Worm (Caenorhabditis elegans) whole organism, L4 larva: ENCODE results near the gene ZK675.4.

Experiments
- F37D6.2 ChIP-seq: sonication (generic microtip); optimal IDR thresholded peaks from 2 replicates; lab custom pipeline; 2016; ENCODE audit warnings: mild to moderate bottlenecking, missing genetic modification characterization, missing compliant biosample characterization
- F44E2.7 ChIP-seq: fragments of 200-800 bp; sonication (Bioruptor generic); IDR thresholded peaks from 2 replicates; pipeline ENCODE4 v2.1.2; 2022; ENCODE audit warnings: missing genetic modification characterization, missing compliant biosample characterization
- T20F7.1 ChIP-seq: fragments of 200-800 bp; sonication (Bioruptor generic); optimal IDR thresholded peaks from 2 replicates; lab custom pipeline; 2018; ENCODE audit warnings: mild to moderate bottlenecking, missing genetic modification characterization, missing compliant biosample characterization
- T26A8.4 ChIP-seq: fragments of 200-800 bp; sonication (Bioruptor generic); IDR thresholded peaks from 2 replicates; pipeline ENCODE4 v1.3.6; 2022; ENCODE audit warnings: missing genetic modification characterization, missing compliant biosample characterization
- Y105C5A.15 ChIP-seq: fragments of 200-800 bp; sonication (Bioruptor generic); IDR thresholded peaks from 2 replicates; pipeline ENCODE4 v1.3.6; 2022; ENCODE audit warnings: missing genetic modification characterization, missing compliant biosample characterization
- Y48G9A.11 ChIP-seq: fragments of 200-800 bp; sonication (Bioruptor generic); IDR thresholded peaks from 2 replicates; pipeline ENCODE4 v1.3.6; 2022; ENCODE audit warnings: missing genetic modification reagents, missing genetic modification characterization, missing compliant biosample characterization
- Y75B8A.6 ChIP-seq: fragments of 200-800 bp; sonication (Bioruptor generic); IDR thresholded peaks from 2 replicates; pipeline ENCODE4 v1.3.6; 2022; ENCODE audit warnings: missing genetic modification reagents, missing genetic modification characterization, missing compliant biosample characterization
- ZK337.2 ChIP-seq: fragments of 200-800 bp; sonication (Bioruptor generic); IDR thresholded peaks from 2 replicates; pipeline ENCODE4 v1.3.6; 2022; ENCODE audit warnings: missing genetic modification reagents, missing genetic modification characterization, missing compliant biosample characterization
- ama-1 ChIP-seq: fragments of 150-350 bp; optimal IDR thresholded peaks from 2 replicates; lab custom pipeline; 2014; ENCODE audit warnings: inconsistent platforms, mixed read lengths
- arid-1 ChIP-seq: fragments of 200-800 bp; sonication (Bioruptor generic); conservative IDR thresholded peaks from 2 replicates; pipeline ENCODE4 v1.3.6; 2022; ENCODE audit warnings: missing genetic modification reagents, missing genetic modification characterization, missing compliant biosample characterization
- ceh-20 ChIP-seq: fragments of 200-800 bp; sonication (Bioruptor generic); IDR thresholded peaks from 2 replicates; pipeline ENCODE4 v1.3.6; 2022; ENCODE audit warnings: missing genetic modification reagents, missing genetic modification characterization, missing compliant biosample characterization
- ceh-28 ChIP-seq: fragments of 150-350 bp; optimal IDR thresholded peaks from 2 replicates; lab custom pipeline; 2014; ENCODE audit warnings: missing biosample characterization, missing genetic modification reagents, missing genetic modification characterization
- ceh-32 ChIP-seq: sonication (generic microtip); optimal IDR thresholded peaks from 2 replicates; lab custom pipeline; 2016; ENCODE audit warnings: mild to moderate bottlenecking, missing genetic modification characterization, missing compliant biosample characterization; ENCODE audit not compliant: poor library complexity
- ceh-62 ChIP-seq: sonication (generic microtip); optimal IDR thresholded peaks from 2 replicates; lab custom pipeline; 2017; ENCODE audit warnings: missing biosample characterization, missing genetic modification characterization
- daf-12 ChIP-seq: fragments of 150-350 bp; optimal IDR thresholded peaks from 2 replicates; lab custom pipeline; 2014; ENCODE audit warnings: missing biosample characterization, missing genetic modification reagents, missing genetic modification characterization
- daf-16 ChIP-seq, 3 experiments: sonication (generic microtip); optimal IDR thresholded peaks; 2 replicates each; lab custom pipeline; 2016 to 2017; ENCODE audit warnings: missing genetic modification characterization in 3 of 3, missing genetic modification reagents in 3 of 3, mild to moderate bottlenecking in 2 of 3, missing compliant biosample characterization in 2 of 3, missing biosample characterization in 1 of 3, moderate library complexity in 1 of 3
- dmd-8 ChIP-seq: fragments of 200-800 bp; sonication (Bioruptor generic); IDR thresholded peaks from 2 replicates; pipeline ENCODE4 v1.3.6; 2022; ENCODE audit warnings: missing genetic modification characterization, missing compliant biosample characterization
- dmd-9 ChIP-seq: fragments of 200-800 bp; sonication (Bioruptor generic); IDR thresholded peaks from 2 replicates; pipeline ENCODE4 v1.3.6; 2022; ENCODE audit warnings: missing genetic modification reagents, missing genetic modification characterization, missing compliant biosample characterization
- dve-1 ChIP-seq: sonication (generic microtip); optimal IDR thresholded peaks from 2 replicates; lab custom pipeline; 2017; ENCODE audit warnings: antibody characterized with exemption, mild to moderate bottlenecking, missing genetic modification characterization, missing compliant biosample characterization; ENCODE audit not compliant: insufficient read depth
- egl-43 ChIP-seq: fragments of 200-800 bp; sonication (Bioruptor generic); IDR thresholded peaks from 2 replicates; pipeline ENCODE4 v1.3.6; 2022; ENCODE audit warnings: missing genetic modification reagents, missing genetic modification characterization, missing compliant biosample characterization
- fos-1 ChIP-seq: fragments of 150-350 bp; optimal IDR thresholded peaks from 2 replicates; lab custom pipeline; 2014; ENCODE audit warnings: missing biosample characterization, missing genetic modification characterization
- gei-8 ChIP-seq: fragments of 200-800 bp; sonication (Bioruptor generic); optimal IDR thresholded peaks from 2 replicates; lab custom pipeline; 2018; ENCODE audit warnings: mild to moderate bottlenecking, missing genetic modification characterization, missing compliant biosample characterization
- hlh-30 ChIP-seq: sonication (generic microtip); optimal IDR thresholded peaks from 2 replicates; lab custom pipeline; 2017; ENCODE audit warnings: antibody characterized with exemption, mild to moderate bottlenecking, missing genetic modification characterization, missing compliant biosample characterization; ENCODE audit not compliant: insufficient read depth
- hmg-1.1 ChIP-seq: fragments of 200-800 bp; sonication (Bioruptor generic); IDR thresholded peaks from 2 replicates; pipeline ENCODE4 v1.3.6; 2022; ENCODE audit warnings: missing genetic modification reagents, missing genetic modification characterization, missing compliant biosample characterization
- lin-38 ChIP-seq: fragments of 200-800 bp; sonication (Bioruptor generic); IDR thresholded peaks from 2 replicates; pipeline ENCODE4 v1.3.6; 2022; ENCODE audit warnings: missing genetic modification reagents, missing genetic modification characterization, missing compliant biosample characterization
- mdt-29 ChIP-seq: fragments of 200-800 bp; sonication (Bioruptor generic); IDR thresholded peaks from 2 replicates; pipeline ENCODE4 v1.3.6; 2022; ENCODE audit warnings: missing genetic modification reagents, missing genetic modification characterization, missing compliant biosample characterization
- mes-2 ChIP-seq: sonication (generic microtip); optimal IDR thresholded peaks from 2 replicates; lab custom pipeline; 2016; ENCODE audit warnings: missing genotype, mild to moderate bottlenecking, missing genetic modification characterization, missing compliant biosample characterization; ENCODE audit not compliant: poor library complexity, severe bottlenecking
- mxl-2 ChIP-seq: fragments of 200-800 bp; sonication (Bioruptor generic); conservative IDR thresholded peaks from 2 replicates; pipeline ENCODE4 v1.3.6; 2022; ENCODE audit warnings: missing genetic modification reagents, missing genetic modification characterization, missing compliant biosample characterization
- nhr-10 ChIP-seq: fragments of 150-350 bp; optimal IDR thresholded peaks from 2 replicates; lab custom pipeline; 2014; ENCODE audit warnings: missing biosample characterization, missing genetic modification characterization
- nhr-102 ChIP-seq: sonication (generic microtip); optimal IDR thresholded peaks from 2 replicates; lab custom pipeline; 2016; ENCODE audit warnings: mild to moderate bottlenecking, missing genetic modification characterization, moderate library complexity, missing compliant biosample characterization
- nhr-11 ChIP-seq: fragments of 150-350 bp; optimal IDR thresholded peaks from 2 replicates; lab custom pipeline; 2014; ENCODE audit warnings: missing biosample characterization, missing genetic modification characterization
- nhr-25 ChIP-seq: sonication (generic microtip); optimal IDR thresholded peaks from 2 replicates; lab custom pipeline; 2017; ENCODE audit warnings: missing genetic modification characterization, mild to moderate bottlenecking, missing compliant biosample characterization, antibody characterized with exemption, moderate library complexity, borderline replicate concordance; ENCODE audit not compliant: insufficient read depth
- nhr-41 ChIP-seq: fragments of 200-800 bp; sonication (Bioruptor generic); IDR thresholded peaks from 2 replicates; pipeline ENCODE4 v1.3.6; 2022; ENCODE audit warnings: missing genetic modification reagents, missing genetic modification characterization, missing compliant biosample characterization
- nhr-76 ChIP-seq: fragments of 150-350 bp; optimal IDR thresholded peaks from 2 replicates; lab custom pipeline; 2014; ENCODE audit warnings: missing biosample characterization, missing genetic modification characterization
- nhr-77 ChIP-seq: fragments of 150-350 bp; optimal IDR thresholded peaks from 2 replicates; lab custom pipeline; 2014; ENCODE audit warnings: missing biosample characterization, missing genetic modification characterization
- php-3 ChIP-seq: fragments of 200-800 bp; sonication (Bioruptor generic); IDR thresholded peaks from 2 replicates; pipeline ENCODE4 v1.3.6; 2022; ENCODE audit warnings: missing genetic modification reagents, missing genetic modification characterization, missing compliant biosample characterization
- pqm-1 ChIP-seq: sonication (generic microtip); optimal IDR thresholded peaks from 2 replicates; lab custom pipeline; 2017; ENCODE audit warnings: missing biosample characterization, missing genetic modification characterization
- spr-1 ChIP-seq: sonication (generic microtip); optimal IDR thresholded peaks from 2 replicates; lab custom pipeline; 2016; ENCODE audit warnings: mild to moderate bottlenecking, missing genetic modification characterization, missing compliant biosample characterization
- spr-3 ChIP-seq: fragments of 200-800 bp; sonication (Bioruptor generic); optimal IDR thresholded peaks from 2 replicates; lab custom pipeline; 2018; ENCODE audit warnings: mild to moderate bottlenecking, missing genetic modification characterization, missing compliant biosample characterization
- tra-1 ChIP-seq: fragments of 200-800 bp; sonication (Bioruptor generic); IDR thresholded peaks from 2 replicates; pipeline ENCODE4 v1.3.6; 2022; ENCODE audit warnings: missing genetic modification reagents, missing genetic modification characterization, missing compliant biosample characterization
- unc-62 ChIP-seq, 3 experiments: fragments of 150-350 bp in 1 of 3; sonication (generic microtip); optimal IDR thresholded peaks in 2 of 3; peaks in 1 of 3; 1 replicate in 1 of 3; 2 replicates in 2 of 3; lab custom pipeline; 2014 to 2017; ENCODE audit warnings: missing biosample characterization in 3 of 3, missing genetic modification characterization in 3 of 3, missing genetic modification reagents in 3 of 3, missing genotype in 1 of 3
- zip-2 ChIP-seq: fragments of 150-350 bp; optimal IDR thresholded peaks from 2 replicates; lab custom pipeline; 2014; ENCODE audit warnings: missing biosample characterization, missing genetic modification characterization
- ztf-11 ChIP-seq: fragments of 150-350 bp; optimal IDR thresholded peaks from 2 replicates; lab custom pipeline; 2014; ENCODE audit warnings: missing biosample characterization, missing genetic modification characterization

Gene ZK675.4

DNA sequence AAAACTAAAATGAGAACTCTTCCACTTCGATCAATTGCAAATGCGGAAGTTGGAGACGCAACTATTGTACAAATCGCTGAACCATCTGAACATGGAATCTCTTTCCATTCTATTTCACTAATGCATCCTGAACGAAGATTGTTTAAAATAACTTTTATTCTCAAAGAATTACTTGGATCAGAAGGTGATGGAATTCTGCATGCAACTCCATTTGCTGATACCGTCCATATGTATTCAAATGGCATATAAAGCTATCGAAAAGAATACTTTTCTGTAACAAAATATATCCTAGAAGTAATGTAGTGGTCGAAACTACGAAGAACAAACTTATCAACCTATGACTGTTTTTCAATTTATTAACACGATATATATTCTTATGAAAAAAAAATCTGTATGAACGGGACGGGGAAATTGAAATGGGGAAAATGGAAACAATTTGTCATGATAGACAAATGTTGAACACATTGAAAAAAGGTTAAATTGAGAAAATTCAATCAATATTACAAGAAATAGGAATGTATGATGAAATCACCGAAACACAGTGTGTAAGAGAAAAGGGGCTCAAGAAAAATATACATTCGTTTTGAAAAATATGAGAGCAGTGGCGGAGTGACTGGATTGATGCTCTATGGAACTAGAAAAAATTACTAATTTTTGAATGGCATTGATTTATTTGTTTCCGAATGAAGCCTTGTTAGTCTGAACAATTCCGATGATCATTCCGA, 33.2 kb upstream of the ZK675.4 start, which contains the start of gene T01H3.2 (continued):
- TF ChIP-seq daf-16 (GFP tag; optimal IDR thresholded peaks at IDR 0.05; lab: Kevin White, UChicago) = no peak
- no peak for TF ChIP-seq daf-16 (tag; optimal IDR thresholded peaks at IDR 0.05; lab: Kevin White, UChicago)
- TF ChIP-seq dmd-8 (GFP tag; lab: Robert Waterston, UW) = no peak
- TF ChIP-seq fos-1 (tag; lab: Kevin White, UChicago) = no peak
- TF ChIP-seq T20F7.1 (GFP tag; lab: Kevin White, UChicago) = peak; percentile 71
- TF ChIP-seq hmg-1.1 (GFP tag; lab: Robert Waterston, UW) = no peak
- no peak for TF ChIP-seq F44E2.7 (GFP tag; lab: Robert Waterston, UW)
- TF ChIP-seq ztf-11 (tag; lab: Kevin White, UChicago) = no peak
- no peak for TF ChIP-seq nhr-25 (tag; lab: Kevin White, UChicago)
- TF ChIP-seq nhr-10 (tag; lab: Kevin White, UChicago) = no peak
- no peak for TF ChIP-seq spr-3 (GFP tag; lab: Kevin White, UChicago)
- TF ChIP-seq pqm-1 (tag; lab: Kevin White, UChicago) = no peak
- no peak for TF ChIP-seq dmd-9
- no peak for TF ChIP-seq arid-1
- no peak for TF ChIP-seq Y75B8A.6 (GFP tag; lab: Robert Waterston, UW)
- TF ChIP-seq dve-1 (tag; lab: Kevin White, UChicago) = peak; percentile 37
- peak in 1 of 2 experiments; percentile 96 for TF ChIP-seq unc-62 (GFP tag; optimal IDR thresholded peaks at IDR 0.05 in 1 of 2; lab: Kevin White, UChicago)
- no peak for TF ChIP-seq unc-62 (tag; optimal IDR thresholded peaks at IDR 0.05; lab: Kevin White, UChicago)
- TF ChIP-seq nhr-102 (tag; lab: Kevin White, UChicago) = peak; percentile 53
- no peak for TF ChIP-seq hlh-30 (tag; lab: Kevin White, UChicago)
- no peak for TF ChIP-seq nhr-77
- TF ChIP-seq tra-1 = no peak
- TF ChIP-seq egl-43 (GFP tag; lab: Robert Waterston, UW) = no peak
- TF ChIP-seq lin-38 = peak; percentile 52
- TF ChIP-seq Y48G9A.11 = 0 out of 2 replicates have a peak, but pooled peaks have one; percentile 38
- TF ChIP-seq php-3 (GFP tag; lab: Robert Waterston, UW) = no peak; the same call in 1 of the 2 replicates
- TF ChIP-seq ama-1 (lab: Kevin White, UChicago) = peak; percentile 27
- no peak for TF ChIP-seq nhr-11 (tag; lab: Kevin White, UChicago)
- TF ChIP-seq nhr-41 (GFP tag; lab: Robert Waterston, UW) = no peak
- 0 out of 2 replicates have a peak, but pooled peaks have one; percentile 20 for TF ChIP-seq mdt-29 (GFP tag; lab: Robert Waterston, UW)
- no peak for TF ChIP-seq zip-2 (tag; lab: Kevin White, UChicago)
- no peak for TF ChIP-seq ZK337.2 (GFP tag; lab: Robert Waterston, UW)
- TF ChIP-seq T26A8.4 = no peak
- TF ChIP-seq nhr-76 (tag; lab: Kevin White, UChicago) = no peak
- no peak for TF ChIP-seq ceh-20 (GFP tag; lab: Robert Waterston, UW)
- TF ChIP-seq gei-8 (GFP tag; lab: Kevin White, UChicago) = no peak
- TF ChIP-seq mes-2 (tag; lab: Kevin White, UChicago) = no peak
- TF ChIP-seq ceh-62 = no peak
- no peak for TF ChIP-seq ceh-32
- no peak for TF ChIP-seq daf-12
- no peak for TF ChIP-seq F37D6.2 (tag; lab: Kevin White, UChicago)
- no peak for TF ChIP-seq mxl-2 (GFP tag; lab: Robert Waterston, UW)
- no peak for TF ChIP-seq ceh-28 (tag; lab: Kevin White, UChicago)
- peak; percentile 27 for TF ChIP-seq spr-1 (tag; lab: Kevin White, UChicago)
- no peak for TF ChIP-seq Y105C5A.15 (GFP tag; lab: Robert Waterston, UW)
